Worm (Caenorhabditis elegans) whole organism, L2 larva: Measurements from ENCODE around the gene F09E5.16.

Source experiments
- C34F6.9 ChIP-seq: fragments of 150-350 bp; optimal IDR thresholded peaks from 2 replicates; lab custom pipeline; 2014; ENCODE audit warnings: missing biosample characterization, missing genetic modification characterization
- R02D3.7 ChIP-seq: fragments of 150-350 bp; optimal IDR thresholded peaks from 2 replicates; lab custom pipeline; 2014; ENCODE audit warnings: missing biosample characterization, missing genetic modification characterization
- ZK546.5 ChIP-seq: sonication (generic microtip); optimal IDR thresholded peaks from 2 replicates; lab custom pipeline; 2017; ENCODE audit warnings: missing biosample characterization, missing genetic modification characterization
- alr-1 ChIP-seq: fragments of 150-350 bp; optimal IDR thresholded peaks from 2 replicates; lab custom pipeline; 2014; ENCODE audit warnings: missing biosample characterization, missing genetic modification characterization
- aly-2 ChIP-seq: fragments of 150-350 bp; optimal IDR thresholded peaks from 2 replicates; lab custom pipeline; 2014; ENCODE audit warnings: missing biosample characterization, missing genetic modification characterization
- ceh-16 ChIP-seq: fragments of 150-350 bp; optimal IDR thresholded peaks from 2 replicates; lab custom pipeline; 2014; ENCODE audit warnings: missing biosample characterization, missing genetic modification characterization
- ceh-82 ChIP-seq: fragments of 150-350 bp; optimal IDR thresholded peaks from 2 replicates; lab custom pipeline; 2014; ENCODE audit warnings: missing biosample characterization, missing genetic modification characterization
- crh-2 ChIP-seq: sonication (generic microtip); optimal IDR thresholded peaks from 2 replicates; lab custom pipeline; 2017; ENCODE audit warnings: missing biosample characterization, missing genetic modification characterization
- dmd-4 ChIP-seq: sonication (generic microtip); optimal IDR thresholded peaks from 2 replicates; lab custom pipeline; 2017; ENCODE audit warnings: missing biosample characterization, missing genetic modification characterization
- egl-27 ChIP-seq: sonication (generic microtip); optimal IDR thresholded peaks from 3 replicates; lab custom pipeline; 2017; ENCODE audit warnings: missing biosample characterization, missing genetic modification reagents, missing genetic modification characterization
- elt-3 ChIP-seq: sonication (generic microtip); optimal IDR thresholded peaks from 2 replicates; lab custom pipeline; 2017; ENCODE audit warnings: missing biosample characterization, missing genetic modification characterization
- fos-1 ChIP-seq: fragments of 150-350 bp; optimal IDR thresholded peaks from 2 replicates; lab custom pipeline; 2014; ENCODE audit warnings: missing biosample characterization, missing genetic modification characterization
- gmeb-1 ChIP-seq: fragments of 150-350 bp; optimal IDR thresholded peaks from 2 replicates; lab custom pipeline; 2014; ENCODE audit warnings: missing biosample characterization, missing genetic modification characterization
- lin-11 ChIP-seq: fragments of 150-350 bp; sonication (generic microtip); optimal IDR thresholded peaks from 2 replicates; lab custom pipeline; 2014; ENCODE audit warnings: missing biosample characterization, missing genetic modification characterization, inconsistent platforms, mixed read lengths
- lsy-2 ChIP-seq, 2 experiments: fragments of 150-350 bp in 1 of 2; sonication (generic microtip) in 1 of 2; optimal IDR thresholded peaks; 2 replicates each; lab custom pipeline; 2014 to 2017; ENCODE audit warnings: missing biosample characterization in 2 of 2, missing genetic modification characterization in 2 of 2
- mab-5 ChIP-seq: fragments of 150-350 bp; optimal IDR thresholded peaks from 2 replicates; lab custom pipeline; 2014; ENCODE audit warnings: missing biosample characterization, missing genetic modification characterization
- mbf-1 ChIP-seq: sonication (generic microtip); optimal IDR thresholded peaks from 2 replicates; lab custom pipeline; 2017; ENCODE audit warnings: missing biosample characterization, missing genetic modification characterization
- mdl-1 ChIP-seq, 2 experiments: fragments of 150-350 bp in 1 of 2; sonication (generic microtip) in 1 of 2; optimal IDR thresholded peaks; 2 replicates each; lab custom pipeline; 2017; ENCODE audit warnings: missing biosample characterization in 2 of 2, missing genetic modification characterization in 2 of 2
- nhr-10 ChIP-seq: sonication (generic microtip); optimal IDR thresholded peaks from 2 replicates; lab custom pipeline; 2017; ENCODE audit warnings: missing biosample characterization, missing genetic modification characterization
- nhr-11 ChIP-seq: fragments of 150-350 bp; optimal IDR thresholded peaks from 2 replicates; lab custom pipeline; 2014; ENCODE audit warnings: missing biosample characterization, missing genetic modification characterization
- nhr-12 ChIP-seq: fragments of 150-350 bp; optimal IDR thresholded peaks from 2 replicates; lab custom pipeline; 2014; ENCODE audit warnings: missing biosample characterization, missing genetic modification characterization
- nhr-129 ChIP-seq: fragments of 150-350 bp; optimal IDR thresholded peaks from 2 replicates; lab custom pipeline; 2014; ENCODE audit warnings: missing biosample characterization, missing genetic modification characterization
- nhr-23 ChIP-seq: fragments of 150-350 bp; optimal IDR thresholded peaks from 2 replicates; lab custom pipeline; 2014; ENCODE audit warnings: missing biosample characterization, missing genetic modification reagents, missing genetic modification characterization
- nhr-237 ChIP-seq: fragments of 150-350 bp; optimal IDR thresholded peaks from 2 replicates; lab custom pipeline; 2014; ENCODE audit warnings: missing biosample characterization, missing genetic modification characterization
- nhr-6 ChIP-seq: fragments of 150-350 bp; optimal IDR thresholded peaks from 2 replicates; lab custom pipeline; 2014; ENCODE audit warnings: missing biosample characterization, missing genetic modification characterization
- nhr-77 ChIP-seq: fragments of 150-350 bp; optimal IDR thresholded peaks from 2 replicates; lab custom pipeline; 2014; ENCODE audit warnings: missing biosample characterization, missing genetic modification characterization
- sem-4 ChIP-seq: fragments of 150-350 bp; optimal IDR thresholded peaks from 2 replicates; lab custom pipeline; 2014; ENCODE audit warnings: missing biosample characterization, missing genetic modification reagents, missing genetic modification characterization
- skn-1 ChIP-seq: sonication (generic microtip); optimal IDR thresholded peaks from 2 replicates; lab custom pipeline; 2017; ENCODE audit warnings: missing biosample characterization, missing genetic modification characterization
- sma-3 ChIP-seq: sonication (generic microtip); optimal IDR thresholded peaks from 2 replicates; lab custom pipeline; 2016; ENCODE audit warnings: missing genetic modification reagents, missing genetic modification characterization, missing compliant biosample characterization
- sma-9 ChIP-seq, 2 experiments: fragments of 150-350 bp in 1 of 2; sonication (generic microtip) in 1 of 2; optimal IDR thresholded peaks; 2 replicates each; lab custom pipeline; 2014 to 2016; ENCODE audit warnings: missing genetic modification characterization in 2 of 2, mild to moderate bottlenecking in 1 of 2, missing biosample characterization in 1 of 2, missing compliant biosample characterization in 1 of 2, missing genetic modification reagents in 1 of 2, moderate library complexity in 1 of 2
- snpc-4 ChIP-seq: fragments of 150-350 bp; optimal IDR thresholded peaks from 2 replicates; lab custom pipeline; 2014; ENCODE audit warnings: missing biosample characterization, missing genetic modification characterization
- unc-39 ChIP-seq: fragments of 150-350 bp; optimal IDR thresholded peaks from 2 replicates; lab custom pipeline; 2014; ENCODE audit warnings: missing biosample characterization, missing genetic modification characterization
- unc-55 ChIP-seq: fragments of 150-350 bp; sonication (generic microtip); optimal IDR thresholded peaks from 3 replicates; lab custom pipeline; 2014; ENCODE audit warnings: missing biosample characterization, missing genetic modification reagents, missing genetic modification characterization
- unc-62 ChIP-seq: fragments of 150-350 bp; optimal IDR thresholded peaks from 2 replicates; lab custom pipeline; 2014; ENCODE audit warnings: missing biosample characterization, missing genetic modification reagents, missing genetic modification characterization
- zag-1 ChIP-seq: fragments of 150-350 bp; optimal IDR thresholded peaks from 2 replicates; lab custom pipeline; 2014; ENCODE audit warnings: missing biosample characterization, missing genetic modification characterization
- ztf-1 ChIP-seq: fragments of 200-800 bp; sonication (Bioruptor generic); conservative IDR thresholded peaks from 2 replicates; pipeline ENCODE4 v1.3.6; 2022; ENCODE audit warnings: missing genetic modification characterization, missing compliant biosample characterization

The F09E5.16 gene

DNA sequence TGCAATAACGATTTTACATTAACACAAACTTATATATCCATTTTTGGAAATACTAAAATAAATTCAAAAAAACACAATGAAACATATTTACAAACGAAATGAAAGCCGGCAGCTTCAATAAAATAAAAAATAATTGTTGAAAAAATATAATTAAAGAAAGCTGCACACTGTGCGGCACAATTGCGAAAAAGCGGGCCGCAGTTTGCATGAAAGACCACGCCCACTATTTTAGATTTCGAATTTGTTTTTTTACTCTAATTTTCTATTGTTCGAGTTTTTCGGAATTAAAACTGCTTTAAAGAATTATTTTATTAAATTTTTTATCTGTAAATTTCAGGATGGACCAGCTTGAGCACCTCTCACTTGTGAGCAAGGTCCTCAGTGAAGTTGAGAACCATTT is 33.7 kb upstream of the F09E5.16 start, which contains the start of gene mog-5:
Gene mog-5, plus strand, starts transcription at position 338 of the 400 bp plus-strand sequence.
- TF ChIP-seq nhr-12 (tag; lab: Kevin White, UChicago) (no peak), mdl-1 (tag; optimal IDR thresholded peaks at IDR 0.05; lab: Kevin White, UChicago) (no peak), unc-62 (GFP tag; lab: Kevin White, UChicago) (no peak), gmeb-1 (peak; percentile 57), aly-2 (tag; lab: Kevin White, UChicago) (no peak), unc-55 (GFP tag; lab: Kevin White, UChicago) (peak; percentile 45), C34F6.9 (tag; lab: Kevin White, UChicago) (peak; percentile 8), mbf-1 (tag; lab: Kevin White, UChicago) (no peak), sem-4 (tag; lab: Kevin White, UChicago) (peak; percentile 12), unc-39 (tag; lab: Kevin White, UChicago) (no peak), nhr-77 (tag; lab: Kevin White, UChicago) (no peak), nhr-237 (tag; lab: Kevin White, UChicago) (no peak), R02D3.7 (no peak), lin-11 (tag; lab: Kevin White, UChicago) (no peak)

- no peak for TF ChIP-seq nhr-6
- no peak for TF ChIP-seq sma-3
- TF ChIP-seq ceh-82 (tag; lab: Kevin White, UChicago) = no peak
- TF ChIP-seq dmd-4 = no peak
- TF ChIP-seq snpc-4 (tag; lab: Kevin White, UChicago) = no peak
- TF ChIP-seq sma-9 (GFP tag; optimal IDR thresholded peaks at IDR 0.05; lab: Kevin White, UChicago) = no peak
- no peak for TF ChIP-seq sma-9 (tag; optimal IDR thresholded peaks at IDR 0.05; lab: Kevin White, UChicago)
- TF ChIP-seq nhr-77 (tag; lab: Kevin White, UChicago) = no peak
- TF ChIP-seq alr-1 = no peak
- no peak for TF ChIP-seq nhr-12 (tag; lab: Kevin White, UChicago)
- TF ChIP-seq mab-5 = no peak
- no peak for TF ChIP-seq zag-1 (tag; lab: Kevin White, UChicago)
- no peak for TF ChIP-seq ZK546.5
- TF ChIP-seq, all 48 proteins: peak for 0
These were observed 33.2 kb upstream of the F09E5.16 start, which contains the start of gene fbxl-3 for ce11 chrII:5398779-5399178. Gene fbxl-3 (minus strand): TSS chrII:5398902.

DNA sequence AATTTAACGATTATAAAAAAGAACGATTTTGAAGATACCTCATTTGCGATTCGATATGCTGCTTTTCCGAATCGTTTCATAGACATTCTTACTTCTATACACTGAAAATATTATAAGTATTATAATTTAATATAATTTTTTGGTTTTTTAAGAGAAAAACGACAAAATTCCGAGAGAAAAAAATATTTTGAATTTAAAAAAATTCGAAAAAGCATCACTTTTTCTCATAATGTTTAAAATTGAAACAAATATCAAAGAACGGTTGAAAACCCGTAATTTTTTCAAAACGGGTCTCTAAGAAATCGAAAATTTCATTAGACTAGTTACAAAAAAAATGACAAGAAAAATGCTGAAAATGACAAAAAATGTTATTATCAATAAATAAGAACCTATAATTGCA is 30.0 kb upstream of the F09E5.16 start, which contains the start of gene pink-1:
Gene pink-1, minus strand, starts transcription at position 101 of the 400 bp plus-strand sequence.
- TF ChIP-seq alr-1 (no peak), skn-1 (tag; lab: Kevin White, UChicago) (no peak), lin-11 (tag; lab: Kevin White, UChicago) (no peak)

- no peak for TF ChIP-seq unc-62 (GFP tag; lab: Kevin White, UChicago)
- no peak for TF ChIP-seq C34F6.9 (tag; lab: Kevin White, UChicago)
- TF ChIP-seq nhr-129 = no peak
- no peak for TF ChIP-seq nhr-6
- TF ChIP-seq nhr-11 = no peak
- TF ChIP-seq egl-27 (tag; lab: Kevin White, UChicago) = no peak
- TF ChIP-seq nhr-23 (tag; lab: Kevin White, UChicago) = no peak
- no peak for TF ChIP-seq nhr-237 (tag; lab: Kevin White, UChicago)
- no peak for TF ChIP-seq alr-1
- TF ChIP-seq nhr-10 (tag; lab: Kevin White, UChicago) = no peak
- TF ChIP-seq lsy-2 (tag; optimal IDR thresholded peaks at IDR 0.05; lab: Kevin White, UChicago) = no peak
- TF ChIP-seq sma-3 = no peak
- TF ChIP-seq fos-1 (tag; lab: Kevin White, UChicago) = no peak
- no peak for TF ChIP-seq crh-2 (tag; lab: Kevin White, UChicago)
- no peak for TF ChIP-seq sem-4 (tag; lab: Kevin White, UChicago)
- TF ChIP-seq ceh-16 (tag; lab: Kevin White, UChicago) = no peak
- TF ChIP-seq ztf-1 (GFP tag; lab: Robert Waterston, UW) = no peak
- no peak for TF ChIP-seq snpc-4 (tag; lab: Kevin White, UChicago)
- no peak for TF ChIP-seq mbf-1 (tag; lab: Kevin White, UChicago)
- no peak for TF ChIP-seq elt-3
- TF ChIP-seq, all 48 proteins: peak for 0
These were observed 27.5 kb upstream of the F09E5.16 start, which contains the start of gene brap-2 for ce11 chrII:5393090-5393489. Gene brap-2 (minus strand): TSS chrII:5393190.
